Worm (Caenorhabditis elegans) whole organism, L4 larva: ENCODE measurements around the gene fbxb-40.
"Not testable (repeated sequence)": the region's sequence is repeated elsewhere in the genome, so short reads cannot be mapped to it uniquely, and the experiment has no call there.

Experiments
- D1046.2 ChIP-seq: fragments of 200-800 bp; sonication (Bioruptor generic); IDR thresholded peaks from 2 replicates; pipeline ENCODE4 v1.3.6; 2022; ENCODE audit warnings: missing genetic modification characterization, missing compliant biosample characterization
- F37D6.2 ChIP-seq: sonication (generic microtip); optimal IDR thresholded peaks from 2 replicates; lab custom pipeline; 2016; ENCODE audit warnings: mild to moderate bottlenecking, missing genetic modification characterization, missing compliant biosample characterization
- F49E8.2 ChIP-seq: sonication (generic microtip); optimal IDR thresholded peaks from 2 replicates; lab custom pipeline; 2016; ENCODE audit warnings: missing compliant biosample characterization, mild to moderate bottlenecking, missing genetic modification characterization, borderline replicate concordance
- Y48G9A.11 ChIP-seq: fragments of 200-800 bp; sonication (Bioruptor generic); IDR thresholded peaks from 2 replicates; pipeline ENCODE4 v1.3.6; 2022; ENCODE audit warnings: missing genetic modification reagents, missing genetic modification characterization, missing compliant biosample characterization
- Y5F2A.4 ChIP-seq: fragments of 200-800 bp; sonication (Bioruptor generic); optimal IDR thresholded peaks from 2 replicates; lab custom pipeline; 2018; ENCODE audit warnings: mild to moderate bottlenecking, missing genetic modification characterization, missing compliant biosample characterization
- ZK337.2 ChIP-seq: fragments of 200-800 bp; sonication (Bioruptor generic); IDR thresholded peaks from 2 replicates; pipeline ENCODE4 v1.3.6; 2022; ENCODE audit warnings: missing genetic modification reagents, missing genetic modification characterization, missing compliant biosample characterization
- ZK546.5 ChIP-seq, 2 experiments: sonication (generic microtip); optimal IDR thresholded peaks; 2 replicates each; lab custom pipeline; 2017; ENCODE audit warnings: missing biosample characterization in 2 of 2, missing genetic modification characterization in 2 of 2
- aha-1 ChIP-seq: fragments of 150-350 bp; peaks from one replicate; lab custom pipeline; 2014; ENCODE audit warnings: missing biosample characterization, missing genetic modification characterization
- ceh-32 ChIP-seq: sonication (generic microtip); optimal IDR thresholded peaks from 2 replicates; lab custom pipeline; 2016; ENCODE audit warnings: mild to moderate bottlenecking, missing genetic modification characterization, missing compliant biosample characterization; ENCODE audit not compliant: poor library complexity
- ces-1 ChIP-seq: fragments of 150-350 bp; sonication (generic microtip); optimal IDR thresholded peaks from 4 replicates; lab custom pipeline; 2014; ENCODE audit warnings: missing biosample characterization, missing genetic modification reagents, missing genetic modification characterization
- ctbp-1 ChIP-seq: fragments of 200-800 bp; sonication (Bioruptor generic); IDR thresholded peaks from 2 replicates; pipeline ENCODE4 v1.3.6; 2022; ENCODE audit warnings: missing genetic modification reagents, missing genetic modification characterization, missing compliant biosample characterization
- daf-12 ChIP-seq: fragments of 150-350 bp; optimal IDR thresholded peaks from 2 replicates; lab custom pipeline; 2014; ENCODE audit warnings: missing biosample characterization, missing genetic modification reagents, missing genetic modification characterization
- daf-16 ChIP-seq, 3 experiments: sonication (generic microtip); optimal IDR thresholded peaks; 2 replicates each; lab custom pipeline; 2016 to 2017; ENCODE audit warnings: missing genetic modification characterization in 3 of 3, missing genetic modification reagents in 3 of 3, mild to moderate bottlenecking in 2 of 3, missing compliant biosample characterization in 2 of 3, missing biosample characterization in 1 of 3, moderate library complexity in 1 of 3
- daf-19 ChIP-seq: fragments of 200-800 bp; sonication (Bioruptor generic); conservative IDR thresholded peaks from 2 replicates; pipeline ENCODE4 v1.3.6; 2022; ENCODE audit warnings: missing genetic modification characterization, missing compliant biosample characterization
- duxl-1 ChIP-seq: sonication (generic microtip); optimal IDR thresholded peaks from 2 replicates; lab custom pipeline; 2016; ENCODE audit warnings: mild to moderate bottlenecking, missing genetic modification characterization, moderate library complexity, missing compliant biosample characterization; ENCODE audit not compliant: poor library complexity
- dve-1 ChIP-seq: sonication (generic microtip); optimal IDR thresholded peaks from 2 replicates; lab custom pipeline; 2017; ENCODE audit warnings: antibody characterized with exemption, mild to moderate bottlenecking, missing genetic modification characterization, missing compliant biosample characterization; ENCODE audit not compliant: insufficient read depth
- egl-27 ChIP-seq: sonication (generic microtip); optimal IDR thresholded peaks from 3 replicates; lab custom pipeline; 2017; ENCODE audit warnings: missing biosample characterization, missing genetic modification reagents, missing genetic modification characterization
- fkh-10 ChIP-seq: fragments of 150-350 bp; optimal IDR thresholded peaks from 2 replicates; lab custom pipeline; 2014; ENCODE audit warnings: missing biosample characterization, missing genetic modification reagents, missing genetic modification characterization
- hlh-11 ChIP-seq: fragments of 200-800 bp; sonication (Bioruptor generic); optimal IDR thresholded peaks from 2 replicates; lab custom pipeline; 2018; ENCODE audit warnings: mild to moderate bottlenecking, missing genetic modification characterization, missing compliant biosample characterization
- jun-1 ChIP-seq: fragments of 150-350 bp; optimal IDR thresholded peaks from 2 replicates; lab custom pipeline; 2014; ENCODE audit warnings: missing biosample characterization, missing genetic modification reagents, missing genetic modification characterization
- lim-7 ChIP-seq: fragments of 200-800 bp; sonication (Bioruptor generic); IDR thresholded peaks from 2 replicates; pipeline ENCODE4 v1.3.6; 2022; ENCODE audit warnings: missing genetic modification characterization, missing compliant biosample characterization
- lin-39 ChIP-seq: fragments of 150-350 bp; optimal IDR thresholded peaks from 2 replicates; lab custom pipeline; 2014; ENCODE audit warnings: missing biosample characterization, missing genetic modification reagents, missing genetic modification characterization
- mep-1 ChIP-seq: fragments of 150-350 bp; sonication (generic microtip); optimal IDR thresholded peaks from 3 replicates; lab custom pipeline; 2014; ENCODE audit warnings: missing biosample characterization, missing genetic modification characterization
- mes-2 ChIP-seq: sonication (generic microtip); optimal IDR thresholded peaks from 2 replicates; lab custom pipeline; 2016; ENCODE audit warnings: missing genotype, mild to moderate bottlenecking, missing genetic modification characterization, missing compliant biosample characterization; ENCODE audit not compliant: poor library complexity, severe bottlenecking
- mxl-2 ChIP-seq: fragments of 200-800 bp; sonication (Bioruptor generic); conservative IDR thresholded peaks from 2 replicates; pipeline ENCODE4 v1.3.6; 2022; ENCODE audit warnings: missing genetic modification reagents, missing genetic modification characterization, missing compliant biosample characterization
- mxl-3 ChIP-seq: fragments of 200-800 bp; sonication (Bioruptor generic); optimal IDR thresholded peaks from 2 replicates; lab custom pipeline; 2018; ENCODE audit warnings: mild to moderate bottlenecking, missing genetic modification characterization, missing compliant biosample characterization
- nhr-25 ChIP-seq: sonication (generic microtip); optimal IDR thresholded peaks from 2 replicates; lab custom pipeline; 2017; ENCODE audit warnings: missing genetic modification characterization, mild to moderate bottlenecking, missing compliant biosample characterization, antibody characterized with exemption, moderate library complexity, borderline replicate concordance; ENCODE audit not compliant: insufficient read depth
- nhr-28 ChIP-seq: fragments of 150-350 bp; optimal IDR thresholded peaks from 2 replicates; lab custom pipeline; 2014; ENCODE audit warnings: missing biosample characterization, missing genetic modification characterization
- nhr-6 ChIP-seq: fragments of 150-350 bp; optimal IDR thresholded peaks from 2 replicates; lab custom pipeline; 2014; ENCODE audit warnings: missing biosample characterization, missing genetic modification characterization
- nhr-76 ChIP-seq: fragments of 150-350 bp; optimal IDR thresholded peaks from 2 replicates; lab custom pipeline; 2014; ENCODE audit warnings: missing biosample characterization, missing genetic modification characterization
- nhr-77 ChIP-seq: fragments of 150-350 bp; optimal IDR thresholded peaks from 2 replicates; lab custom pipeline; 2014; ENCODE audit warnings: missing biosample characterization, missing genetic modification characterization
- pha-4 ChIP-seq, 2 experiments: fragments of 150-350 bp in 1 of 2; fragments of 200-800 bp in 1 of 2; sonication (Bioruptor generic) in 1 of 2; IDR thresholded peaks in 1 of 2; optimal IDR thresholded peaks in 1 of 2; 2 replicates each; pipeline versions ENCODE4 v1.3.6 to Lab custom; 2014 to 2022; ENCODE audit warnings: missing genetic modification characterization in 2 of 2, missing genetic modification reagents in 2 of 2, missing biosample characterization in 1 of 2, missing compliant biosample characterization in 1 of 2
- php-3 ChIP-seq: fragments of 200-800 bp; sonication (Bioruptor generic); IDR thresholded peaks from 2 replicates; pipeline ENCODE4 v1.3.6; 2022; ENCODE audit warnings: missing genetic modification reagents, missing genetic modification characterization, missing compliant biosample characterization
- pqm-1 ChIP-seq: sonication (generic microtip); optimal IDR thresholded peaks from 2 replicates; lab custom pipeline; 2017; ENCODE audit warnings: missing biosample characterization, missing genetic modification characterization
- sdz-12 ChIP-seq: fragments of 200-800 bp; sonication (Bioruptor generic); optimal IDR thresholded peaks from 2 replicates; lab custom pipeline; 2018; ENCODE audit warnings: mild to moderate bottlenecking, missing genetic modification characterization, missing compliant biosample characterization
- tag-97 ChIP-seq: fragments of 200-800 bp; sonication (Bioruptor generic); IDR thresholded peaks from 2 replicates; pipeline ENCODE4 v1.3.6; 2022; ENCODE audit warnings: missing genetic modification characterization, missing compliant biosample characterization
- unc-130 ChIP-seq: sonication (generic microtip); optimal IDR thresholded peaks from 2 replicates; lab custom pipeline; 2016; ENCODE audit warnings: missing genetic modification reagents, missing genetic modification characterization, missing compliant biosample characterization
- unc-39 ChIP-seq: sonication (generic microtip); optimal IDR thresholded peaks from 2 replicates; lab custom pipeline; 2017; ENCODE audit warnings: missing biosample characterization, missing genetic modification characterization
- zag-1 ChIP-seq: fragments of 150-350 bp; optimal IDR thresholded peaks from 2 replicates; lab custom pipeline; 2014; ENCODE audit warnings: missing biosample characterization, missing genetic modification characterization
- zip-11 ChIP-seq: fragments of 200-800 bp; sonication (Bioruptor generic); IDR thresholded peaks from 2 replicates; pipeline ENCODE4 v1.3.6; 2022; ENCODE audit warnings: missing genetic modification characterization, missing compliant biosample characterization
- ztf-11 ChIP-seq: fragments of 150-350 bp; optimal IDR thresholded peaks from 2 replicates; lab custom pipeline; 2014; ENCODE audit warnings: missing biosample characterization, missing genetic modification characterization

The fbxb-40 gene

DNA sequence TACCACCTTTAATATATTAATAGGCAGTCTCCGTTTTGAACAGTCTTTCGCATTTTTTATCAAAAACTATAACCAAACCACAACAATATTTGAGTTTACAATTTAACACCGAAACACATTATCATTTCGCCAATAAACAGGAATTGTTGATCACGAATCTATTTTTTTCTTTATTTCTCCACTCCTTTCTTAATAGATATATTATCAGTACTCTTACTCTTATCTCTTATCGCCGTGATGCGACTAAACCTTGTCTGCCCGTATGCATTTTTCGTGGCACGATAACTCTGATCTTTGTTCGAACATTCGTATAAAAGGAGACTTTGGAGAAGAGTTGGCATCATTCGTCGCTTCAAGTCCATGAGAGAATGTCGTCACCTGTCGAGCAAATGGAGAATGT lies 7.1 kb upstream of the fbxb-40 start (continued):
- no peak for TF ChIP-seq nhr-6 (tag; lab: Kevin White, UChicago)
- TF ChIP-seq jun-1 (tag; lab: Kevin White, UChicago) = no peak
- peak; percentile 34 for TF ChIP-seq nhr-77
- no peak for TF ChIP-seq ZK546.5 (tag; optimal IDR thresholded peaks at IDR 0.05; lab: Kevin White, UChicago)
- no peak for TF ChIP-seq ZK337.2 (GFP tag; lab: Robert Waterston, UW)
- no peak for TF ChIP-seq pha-4 (GFP tag; IDR thresholded peaks at IDR 0.05; lab: Robert Waterston, UW)
- no peak for TF ChIP-seq pha-4 (tag; optimal IDR thresholded peaks at IDR 0.05; lab: Kevin White, UChicago)
- no peak for TF ChIP-seq mes-2 (tag; lab: Kevin White, UChicago)
- peak; percentile 16 for TF ChIP-seq pqm-1 (tag; lab: Kevin White, UChicago)
- no peak for TF ChIP-seq ztf-11 (tag; lab: Kevin White, UChicago)
- TF ChIP-seq nhr-25 (tag; lab: Kevin White, UChicago) = no peak
- no peak for TF ChIP-seq unc-130 (GFP tag; lab: Kevin White, UChicago)
- TF ChIP-seq mxl-2 (GFP tag; lab: Robert Waterston, UW) = no peak
- TF ChIP-seq lim-7 (GFP tag; lab: Robert Waterston, UW) = no peak
- no peak for TF ChIP-seq tag-97
- peak; percentile 80 for TF ChIP-seq nhr-28 (tag; lab: Kevin White, UChicago)
- TF ChIP-seq lin-39 (tag; lab: Kevin White, UChicago) = no peak
- TF ChIP-seq sdz-12 (GFP tag; lab: Kevin White, UChicago) = no peak
- no peak for TF ChIP-seq daf-19
- no peak for TF ChIP-seq Y48G9A.11 (GFP tag; lab: Robert Waterston, UW)
- TF ChIP-seq aha-1 = no peak
- peak in 1 of 2 experiments; percentile 70 for TF ChIP-seq daf-16 (GFP tag; optimal IDR thresholded peaks at IDR 0.05; lab: Kevin White, UChicago)
- TF ChIP-seq daf-16 (tag; optimal IDR thresholded peaks at IDR 0.05; lab: Kevin White, UChicago) = peak; percentile 99
- TF ChIP-seq F49E8.2 = no peak
- TF ChIP-seq duxl-1 (tag; lab: Kevin White, UChicago) = no peak
- no peak for TF ChIP-seq daf-12 (tag; lab: Kevin White, UChicago)
- no peak for TF ChIP-seq zag-1 (tag; lab: Kevin White, UChicago)
- peak; percentile 33 for TF ChIP-seq mxl-3 (GFP tag; lab: Kevin White, UChicago)
- no peak for TF ChIP-seq Y5F2A.4 (GFP tag; lab: Kevin White, UChicago)
- TF ChIP-seq ctbp-1 (GFP tag; lab: Robert Waterston, UW) = no peak
- TF ChIP-seq zip-11 (GFP tag; lab: Robert Waterston, UW) = no peak
- TF ChIP-seq mep-1 (tag; lab: Kevin White, UChicago) = no peak
- TF ChIP-seq ceh-32 (tag; lab: Kevin White, UChicago) = no peak
- TF ChIP-seq nhr-76 (tag; lab: Kevin White, UChicago) = no peak
- TF ChIP-seq php-3 = peak; percentile 87
- peak; percentile 76 for TF ChIP-seq hlh-11 (tag; lab: Kevin White, UChicago)
- TF ChIP-seq unc-39 (tag; lab: Kevin White, UChicago) = no peak
- TF ChIP-seq fkh-10 (GFP tag; lab: Kevin White, UChicago) = no peak
- TF ChIP-seq dve-1 (tag; lab: Kevin White, UChicago) = peak; percentile 60
- no peak for TF ChIP-seq F37D6.2 (tag; lab: Kevin White, UChicago)
- no peak for TF ChIP-seq ces-1 (GFP tag; lab: Kevin White, UChicago)

DNA sequence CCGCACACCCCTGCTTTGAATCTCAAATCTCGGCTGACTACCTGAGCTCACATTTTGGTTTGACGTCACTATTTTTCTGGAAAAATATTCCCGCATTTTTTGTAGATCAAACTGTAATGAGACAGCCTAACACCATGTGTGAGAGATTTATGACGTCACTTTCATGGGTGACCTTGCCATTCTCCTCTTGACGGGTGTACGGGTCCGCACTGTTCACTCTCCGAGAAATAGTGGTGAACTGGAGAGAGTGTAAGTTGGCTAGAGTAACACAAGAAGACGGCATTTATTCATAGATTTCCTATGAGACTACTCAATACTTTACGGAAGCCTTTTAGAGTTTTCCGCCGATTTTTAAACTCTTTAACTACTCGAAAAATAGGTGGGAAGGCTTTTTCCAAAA lies 5.0 kb upstream of the fbxb-40 start, which contains the start of gene K02E7.7:
K02E7.7 (plus strand) TSS at position 301 of the 400 bp plus-strand sequence.
- not testable (repeated sequence) for TF ChIP-seq D1046.2 (GFP tag; lab: Robert Waterston, UW); egl-27 (tag; lab: Kevin White, UChicago); sdz-12 (GFP tag; lab: Kevin White, UChicago)
- TF ChIP-seq, all 104 proteins: peak for 0; not testable (repeated sequence) for 104
